Fruit fly (Drosophila melanogaster) whole organism, embryonic: ENCODE measurements around the gene CG46026.

Experiments used
- B-H1 ChIP-seq: fragments of 200-800 bp; sonication (Bioruptor generic); IDR thresholded peaks from 3 replicates; pipeline ENCODE4 v1.3.6; 2022; ENCODE audit warnings: missing biosample characterization, missing genetic modification characterization
- B-H2 ChIP-seq: fragments of 200-800 bp; sonication (Bioruptor generic); optimal IDR thresholded peaks from 2 replicates; lab custom pipeline; 2018; ENCODE audit warnings: missing biosample characterization, mild to moderate bottlenecking, missing genetic modification characterization
- CG12219 ChIP-seq: fragments of 200-800 bp; sonication (Bioruptor generic); optimal IDR thresholded peaks from 3 replicates; lab custom pipeline; 2018; ENCODE audit warnings: missing biosample characterization, mild to moderate bottlenecking, missing genetic modification characterization
- CG12236 ChIP-seq: fragments of 200-800 bp; sonication (Bioruptor generic); optimal IDR thresholded peaks from 2 replicates; lab custom pipeline; 2016; ENCODE audit warnings: missing biosample characterization, missing genetic modification characterization
- CG1233 ChIP-seq: fragments of 200-800 bp; sonication (Bioruptor generic); optimal IDR thresholded peaks from 4 replicates; lab custom pipeline; 2018; ENCODE audit warnings: missing biosample characterization, mild to moderate bottlenecking, missing genetic modification characterization
- CG15514 ChIP-seq: fragments of 200-800 bp; sonication (Bioruptor generic); optimal IDR thresholded peaks from 3 replicates; lab custom pipeline; 2017; ENCODE audit warnings: missing biosample characterization, missing genetic modification characterization, mild to moderate bottlenecking, moderate library complexity, missing genetic modification reagents
- CG16815 ChIP-seq: fragments of 200-800 bp; sonication (Bioruptor generic); optimal IDR thresholded peaks from 3 replicates; lab custom pipeline; 2017; ENCODE audit warnings: missing biosample characterization, mild to moderate bottlenecking, missing genetic modification characterization
- CG17186 ChIP-seq: fragments of 200-800 bp; sonication (Bioruptor generic); optimal IDR thresholded peaks from 3 replicates; lab custom pipeline; 2017; ENCODE audit warnings: missing biosample characterization, missing genetic modification reagents, missing genetic modification characterization
- CG18262 ChIP-seq: fragments of 200-800 bp; optimal IDR thresholded peaks from 3 replicates; lab custom pipeline; 2019; ENCODE audit warnings: missing biosample characterization, mild to moderate bottlenecking, missing genetic modification characterization, moderate library complexity
- CG2129 ChIP-seq: fragments of 200-800 bp; sonication (Bioruptor generic); IDR thresholded peaks from 2 replicates; pipeline ENCODE4 v1.3.6; 2022; ENCODE audit warnings: missing biosample characterization, missing genetic modification characterization; ENCODE audit not compliant: partially characterized antibody
- CG2202 ChIP-seq: fragments of 200-800 bp; sonication (Bioruptor generic); optimal IDR thresholded peaks from 2 replicates; lab custom pipeline; 2018; ENCODE audit warnings: missing biosample characterization, mild to moderate bottlenecking, missing genetic modification characterization
- CG3281 ChIP-seq: fragments of 200-800 bp; sonication (Bioruptor generic); optimal IDR thresholded peaks from 3 replicates; lab custom pipeline; 2017; ENCODE audit warnings: missing biosample characterization, mild to moderate bottlenecking, missing genetic modification characterization
- CG3847 ChIP-seq: fragments of 200-800 bp; sonication (Bioruptor generic); IDR thresholded peaks from 2 replicates; pipeline ENCODE4 v1.3.6; 2022; ENCODE audit warnings: missing biosample characterization, missing genetic modification characterization
- CG42726 ChIP-seq: fragments of 200-800 bp; sonication (Bioruptor generic); IDR thresholded peaks from 2 replicates; pipeline ENCODE4 v1.3.6; 2022; ENCODE audit warnings: missing biosample characterization, missing genetic modification characterization; ENCODE audit not compliant: partially characterized antibody
- CG6854 ChIP-seq: fragments of 200-800 bp; sonication (Bioruptor generic); optimal IDR thresholded peaks from 3 replicates; lab custom pipeline; 2017; ENCODE audit warnings: missing biosample characterization, mild to moderate bottlenecking, missing genetic modification characterization
- CG7786 ChIP-seq: fragments of 200-800 bp; sonication (Bioruptor generic); optimal IDR thresholded peaks from 2 replicates; lab custom pipeline; 2016; ENCODE audit warnings: missing biosample characterization, missing genetic modification characterization
- CG7839 ChIP-seq: fragments of 200-800 bp; sonication (Bioruptor generic); optimal IDR thresholded peaks from 3 replicates; lab custom pipeline; 2018; ENCODE audit warnings: missing biosample characterization, mild to moderate bottlenecking, missing genetic modification characterization, moderate library complexity
- CG7963 ChIP-seq: fragments of 200-800 bp; sonication (Bioruptor generic); IDR thresholded peaks from 3 replicates; pipeline ENCODE4 v1.3.6; 2022; ENCODE audit warnings: missing biosample characterization, missing genetic modification characterization; ENCODE audit not compliant: partially characterized antibody
- CG7987 ChIP-seq: fragments of 200-800 bp; sonication (Bioruptor generic); optimal IDR thresholded peaks from 2 replicates; lab custom pipeline; 2018; ENCODE audit warnings: missing biosample characterization, mild to moderate bottlenecking, missing genetic modification characterization, moderate library complexity
- CG8478 ChIP-seq: fragments of >200 bp; optimal IDR thresholded peaks from 2 replicates; lab custom pipeline; 2018
- CG9817 ChIP-seq: fragments of 200-800 bp; sonication (Bioruptor generic); optimal IDR thresholded peaks from 2 replicates; lab custom pipeline; 2018; ENCODE audit warnings: missing biosample characterization, mild to moderate bottlenecking, missing genetic modification characterization, moderate library complexity
- CG9876 ChIP-seq: fragments of 200-800 bp; sonication (Bioruptor generic); optimal IDR thresholded peaks from 2 replicates; lab custom pipeline; 2016; ENCODE audit warnings: missing biosample characterization, missing genetic modification characterization
- CG9932 ChIP-seq: fragments of 200-800 bp; sonication (Bioruptor generic); IDR thresholded peaks from 2 replicates; pipeline ENCODE4 v1.3.6; 2022; ENCODE audit warnings: missing biosample characterization, missing genetic modification characterization
- CHES-1-like ChIP-seq: fragments of 200-800 bp; sonication (Bioruptor generic); optimal IDR thresholded peaks from 2 replicates; lab custom pipeline; 2016; ENCODE audit warnings: missing biosample characterization, missing genetic modification characterization
- Dbx ChIP-seq: fragments of 200-800 bp; sonication (Bioruptor generic); IDR thresholded peaks from 3 replicates; pipeline ENCODE4 v1.3.6; 2022; ENCODE audit warnings: missing biosample characterization, missing genetic modification characterization
- Doc3 ChIP-seq: fragments of 200-800 bp; sonication (Bioruptor generic); IDR thresholded peaks from 3 replicates; pipeline ENCODE4 v1.3.6; 2022; ENCODE audit warnings: missing biosample characterization, missing genetic modification characterization; ENCODE audit not compliant: partially characterized antibody
- Dp ChIP-seq: fragments of 200-800 bp; sonication (Bioruptor generic); optimal IDR thresholded peaks from 2 replicates; lab custom pipeline; 2018; ENCODE audit warnings: missing biosample characterization, mild to moderate bottlenecking, missing genetic modification characterization, moderate library complexity
- Hr78 ChIP-seq, 2 experiments: fragments of 200-800 bp in 1 of 2; fragments of >200 bp in 1 of 2; sonication (Bioruptor generic) in 1 of 2; optimal IDR thresholded peaks; 2 replicates each; lab custom pipeline; 2017 to 2019; ENCODE audit warnings: missing biosample characterization in 2 of 2, missing genetic modification characterization in 2 of 2, mild to moderate bottlenecking in 1 of 2, moderate library complexity in 1 of 2
- Opbp ChIP-seq: fragments of 200-800 bp; sonication (Bioruptor generic); IDR thresholded peaks from 3 replicates; pipeline ENCODE4 v1.3.6; 2022; ENCODE audit warnings: missing biosample characterization, missing genetic modification characterization; ENCODE audit not compliant: partially characterized antibody
- PHDP ChIP-seq: fragments of 200-800 bp; sonication (Bioruptor generic); optimal IDR thresholded peaks from 3 replicates; lab custom pipeline; 2018; ENCODE audit warnings: missing biosample characterization, mild to moderate bottlenecking, missing genetic modification characterization, moderate library complexity
- Sry-β ChIP-seq: fragments of 200-800 bp; sonication (Bioruptor generic); optimal IDR thresholded peaks from 2 replicates; lab custom pipeline; 2018; ENCODE audit warnings: missing biosample characterization, mild to moderate bottlenecking, missing genetic modification characterization, moderate library complexity
- Usf ChIP-seq: fragments of 200-800 bp; sonication (Bioruptor generic); optimal IDR thresholded peaks from 2 replicates; lab custom pipeline; 2017; ENCODE audit warnings: missing genotype, missing biosample characterization, missing genetic modification characterization
- cato ChIP-seq: fragments of 200-800 bp; sonication (Bioruptor generic); optimal IDR thresholded peaks from 2 replicates; lab custom pipeline; 2016; ENCODE audit warnings: missing biosample characterization, missing genetic modification characterization, borderline replicate concordance
- corto ChIP-seq: fragments of 200-800 bp; sonication (Bioruptor generic); optimal IDR thresholded peaks from 2 replicates; lab custom pipeline; 2016; ENCODE audit warnings: missing biosample characterization, mild to moderate bottlenecking, missing genetic modification characterization, moderate library complexity
- crc ChIP-seq: fragments of 200-800 bp; sonication (Bioruptor generic); optimal IDR thresholded peaks from 2 replicates; lab custom pipeline; 2016; ENCODE audit warnings: missing biosample characterization, missing genetic modification characterization
- dan ChIP-seq: fragments of 200-800 bp; sonication (Bioruptor generic); IDR thresholded peaks from 2 replicates; pipeline ENCODE4 v1.3.6; 2022; ENCODE audit warnings: missing biosample characterization, missing genetic modification characterization
- en ChIP-seq: fragments of 200-800 bp; sonication (Bioruptor generic); optimal IDR thresholded peaks from 2 replicates; lab custom pipeline; 2016; ENCODE audit warnings: missing biosample characterization, missing genetic modification characterization
- exex ChIP-seq: fragments of 200-800 bp; sonication (Bioruptor generic); optimal IDR thresholded peaks from 4 replicates; lab custom pipeline; 2018; ENCODE audit warnings: missing biosample characterization, mild to moderate bottlenecking, missing genetic modification characterization, moderate library complexity
- fd102C ChIP-seq: fragments of 200-800 bp; sonication (Bioruptor generic); optimal IDR thresholded peaks from 2 replicates; lab custom pipeline; 2018; ENCODE audit warnings: missing biosample characterization, mild to moderate bottlenecking, missing genetic modification characterization, moderate library complexity
- ham ChIP-seq: fragments of 200-800 bp; sonication (Bioruptor generic); IDR thresholded peaks from 2 replicates; pipeline ENCODE4 v1.3.6; 2022; ENCODE audit warnings: missing biosample characterization, missing genetic modification characterization
- mam ChIP-seq: fragments of 200-800 bp; sonication (Bioruptor generic); optimal IDR thresholded peaks from 3 replicates; lab custom pipeline; 2016; ENCODE audit warnings: missing biosample characterization, missing genetic modification characterization
- mld ChIP-seq: fragments of 200-800 bp; sonication (Bioruptor generic); IDR thresholded peaks from 3 replicates; pipeline ENCODE4 v1.3.6; 2022; ENCODE audit warnings: missing biosample characterization, missing genetic modification characterization; ENCODE audit not compliant: partially characterized antibody
- otp ChIP-seq: fragments of 200-800 bp; sonication (Bioruptor generic); IDR thresholded peaks from 3 replicates; pipeline ENCODE4, ENCODE4 v1.3.6; 2022; ENCODE audit warnings: missing biosample characterization, missing genetic modification characterization
- pnt ChIP-seq: fragments of 200-800 bp; sonication (Bioruptor generic); optimal IDR thresholded peaks from 3 replicates; lab custom pipeline; 2016; ENCODE audit warnings: missing biosample characterization, missing genetic modification characterization
- ro ChIP-seq: fragments of 200-800 bp; sonication (Bioruptor generic); IDR thresholded peaks from 2 replicates; pipeline ENCODE4 v1.3.6; 2022; ENCODE audit warnings: missing biosample characterization, missing genetic modification characterization
- schlank ChIP-seq: fragments of 200-800 bp; sonication (Bioruptor generic); optimal IDR thresholded peaks from 2 replicates; lab custom pipeline; 2018; ENCODE audit warnings: missing biosample characterization, mild to moderate bottlenecking, missing genetic modification characterization
- sim ChIP-seq: fragments of 200-800 bp; sonication (Bioruptor generic); IDR thresholded peaks from 2 replicates; pipeline ENCODE4 v1.3.6; 2022; ENCODE audit warnings: missing biosample characterization, missing genetic modification characterization
- sima ChIP-seq: fragments of 200-800 bp; sonication (Bioruptor generic); optimal IDR thresholded peaks from 2 replicates; lab custom pipeline; 2016; ENCODE audit warnings: missing biosample characterization, missing genetic modification characterization
- slou ChIP-seq: fragments of 200-800 bp; sonication (Bioruptor generic); optimal IDR thresholded peaks from 3 replicates; lab custom pipeline; 2016; ENCODE audit warnings: missing biosample characterization, missing genetic modification characterization
- twi ChIP-seq: fragments of 200-800 bp; optimal IDR thresholded peaks from 2 replicates; lab custom pipeline; 2019; ENCODE audit warnings: missing biosample characterization, mild to moderate bottlenecking, missing genetic modification characterization, moderate library complexity
- zf30C ChIP-seq: fragments of 200-800 bp; sonication (Bioruptor generic); optimal IDR thresholded peaks from 3 replicates; lab custom pipeline; 2018; ENCODE audit warnings: missing biosample characterization, mild to moderate bottlenecking, missing genetic modification characterization

CG46026 gene

dm6 chr3R:6345814-6346213, 39.1 kb downstream of the CG46026 start, which contains the start of the genes SmD2 and CG18048 (continued):
- TF ChIP-seq CG7987 (GFP tag; lab: Kevin White, UChicago), result no peak
- TF ChIP-seq CHES-1-like, result peak; percentile 6
- no peak for TF ChIP-seq otp (GFP tag; lab: Robert Waterston, UW)
- TF ChIP-seq CG17186, result peak; percentile 67
- 0 out of 3 replicates have a peak, but pooled peaks have one; percentile 34 for TF ChIP-seq Dbx
- TF ChIP-seq CG9817 (tag; lab: Kevin White, UChicago), result peak; percentile 15
- TF ChIP-seq CG16815, result no peak
- TF ChIP-seq CG3847, result peak; percentile 54; the same call in 1 of the 2 replicates
- peak; percentile 9 for TF ChIP-seq CG18262
- TF ChIP-seq twi (tag; lab: Kevin White, UChicago), result no peak
- no peak for TF ChIP-seq en
- TF ChIP-seq CG15514 (GFP tag; lab: Kevin White, UChicago), result peak; percentile 76
- no peak for TF ChIP-seq sima
- no peak for TF ChIP-seq CG2202
- TF ChIP-seq Hr78 (GFP tag; optimal IDR thresholded peaks at IDR 0.05; lab: Kevin White, UChicago), result no peak
- TF ChIP-seq mld (GFP tag; lab: Robert Waterston, UW), result no peak
- no peak for TF ChIP-seq CG6854 (GFP tag; lab: Kevin White, UChicago)
- TF ChIP-seq CG2129 (GFP tag; lab: Robert Waterston, UW), result peak; percentile 54
- no peak for TF ChIP-seq CG1233
- TF ChIP-seq CG12219 (GFP tag; lab: Kevin White, UChicago), result no peak
- TF ChIP-seq dan (GFP tag; lab: Robert Waterston, UW), result no peak
- TF ChIP-seq CG3281 (GFP tag; lab: Kevin White, UChicago), result no peak
- no peak for TF ChIP-seq cato (GFP tag; lab: Kevin White, UChicago)
- no peak for TF ChIP-seq exex
- peak; percentile 56 for TF ChIP-seq Dp (GFP tag; lab: Kevin White, UChicago)
- TF ChIP-seq CG12236 (GFP tag; lab: Kevin White, UChicago), result no peak
- no peak for TF ChIP-seq schlank (tag; lab: Kevin White, UChicago)
- TF ChIP-seq fd102C, result no peak
- TF ChIP-seq CG7786 (GFP tag; lab: Kevin White, UChicago), result no peak
- TF ChIP-seq ham (GFP tag; lab: Robert Waterston, UW), result no peak
- TF ChIP-seq CG9876 (GFP tag; lab: Kevin White, UChicago), result no peak
- no peak for TF ChIP-seq pnt (GFP tag; lab: Kevin White, UChicago)
- no peak for TF ChIP-seq B-H2 (GFP tag; lab: Kevin White, UChicago)
- TF ChIP-seq CG9932 (GFP tag; lab: Robert Waterston, UW), result peak; percentile 30; the same call in 1 of the 2 replicates
- TF ChIP-seq B-H1 (GFP tag; lab: Robert Waterston, UW), result no peak
- TF ChIP-seq Opbp, result peak; percentile 65; the same call in 1 of the 3 replicates
- no peak for TF ChIP-seq PHDP (tag; lab: Kevin White, UChicago)
- TF ChIP-seq ro, result no peak
- no peak for TF ChIP-seq corto
- TF ChIP-seq zf30C (GFP tag; lab: Kevin White, UChicago), result no peak
- no peak for TF ChIP-seq CG7963 (GFP tag; lab: Robert Waterston, UW)
- TF ChIP-seq slou, result no peak
- TF ChIP-seq mam (GFP tag; lab: Kevin White, UChicago), result no peak
- no peak for TF ChIP-seq Usf (GFP tag; lab: Kevin White, UChicago)
- no peak for TF ChIP-seq CG7839
- no peak for TF ChIP-seq sim (GFP tag; lab: Robert Waterston, UW)
- TF ChIP-seq crc (GFP tag; lab: Kevin White, UChicago), result no peak
- peak; percentile 39; the same call in 1 of the 2 replicates for TF ChIP-seq CG42726 (GFP tag; lab: Robert Waterston, UW)
- no peak for TF ChIP-seq Sry-β (GFP tag; lab: Kevin White, UChicago)
- no peak for TF ChIP-seq CG8478
- TF ChIP-seq Doc3, result peak; percentile 74
